Fruit fly (Drosophila melanogaster) whole organism, embryonic: ENCODE results near the gene CG6927.

Experiments used
- Adf1 ChIP-seq: fragments of 200-800 bp; sonication (Bioruptor generic); IDR thresholded peaks from 2 replicates; pipeline ENCODE4 v1.3.6; 2022; ENCODE audit warnings: missing biosample characterization, missing genetic modification characterization
- Awh ChIP-seq: fragments of 200-800 bp; sonication (Bioruptor generic); IDR thresholded peaks from 2 replicates; pipeline ENCODE4, ENCODE4 v1.3.6; 2022; ENCODE audit warnings: missing biosample characterization, missing genetic modification characterization
- Blimp-1 ChIP-seq: fragments of 200-800 bp; sonication (Bioruptor generic); optimal IDR thresholded peaks from 3 replicates; lab custom pipeline; 2018; ENCODE audit warnings: missing biosample characterization, missing genetic modification characterization, mild to moderate bottlenecking, moderate library complexity, missing genetic modification reagents
- Bteb2 ChIP-seq: fragments of 200-800 bp; sonication (Bioruptor generic); optimal IDR thresholded peaks from 2 replicates; lab custom pipeline; 2016; ENCODE audit warnings: missing biosample characterization, missing genetic modification characterization
- CG11696 ChIP-seq: fragments of 200-800 bp; sonication (Bioruptor generic); IDR thresholded peaks from 2 replicates; pipeline ENCODE4 v1.3.6; 2022; ENCODE audit warnings: missing biosample characterization, missing genetic modification characterization
- CG12299 ChIP-seq: fragments of 200-800 bp; sonication (Bioruptor generic); optimal IDR thresholded peaks from 2 replicates; lab custom pipeline; 2018; ENCODE audit warnings: missing biosample characterization, mild to moderate bottlenecking, missing genetic modification characterization
- CG13287 ChIP-seq: fragments of 200-800 bp; sonication (Bioruptor generic); IDR thresholded peaks from 2 replicates; pipeline ENCODE4 v1.3.6; 2022; ENCODE audit warnings: missing biosample characterization, missing genetic modification characterization; ENCODE audit not compliant: partially characterized antibody
- CG13424 ChIP-seq: fragments of 200-800 bp; sonication (Bioruptor generic); optimal IDR thresholded peaks from 2 replicates; lab custom pipeline; 2019; ENCODE audit warnings: missing biosample characterization, mild to moderate bottlenecking, missing genetic modification characterization, moderate library complexity
- CG14710 ChIP-seq: fragments of 200-800 bp; sonication (Bioruptor generic); optimal IDR thresholded peaks from 3 replicates; lab custom pipeline; 2019; ENCODE audit warnings: missing biosample characterization, mild to moderate bottlenecking, missing genetic modification characterization, moderate library complexity
- CG14860 ChIP-seq: fragments of 200-800 bp; sonication (Bioruptor generic); IDR thresholded peaks from 3 replicates; pipeline ENCODE4 v1.3.6; 2022; ENCODE audit warnings: missing biosample characterization, missing genetic modification characterization; ENCODE audit not compliant: partially characterized antibody
- CG15269 ChIP-seq: fragments of 200-800 bp; sonication (Bioruptor generic); optimal IDR thresholded peaks from 2 replicates; lab custom pipeline; 2018; ENCODE audit warnings: missing biosample characterization, mild to moderate bottlenecking, missing genetic modification characterization, moderate library complexity
- CG15601 ChIP-seq: fragments of 200-800 bp; sonication (Bioruptor generic); optimal IDR thresholded peaks from 3 replicates; lab custom pipeline; 2019; ENCODE audit warnings: missing biosample characterization, mild to moderate bottlenecking, missing genetic modification characterization, moderate library complexity
- CG1647 ChIP-seq: fragments of 200-800 bp; sonication (Bioruptor generic); optimal IDR thresholded peaks from 3 replicates; lab custom pipeline; 2016; ENCODE audit warnings: missing biosample characterization, missing genetic modification characterization
- CG18599 ChIP-seq: fragments of 200-800 bp; sonication (Bioruptor generic); optimal IDR thresholded peaks from 3 replicates; lab custom pipeline; 2017; ENCODE audit warnings: missing biosample characterization, missing genetic modification characterization, mild to moderate bottlenecking, moderate library complexity, missing genetic modification reagents
- CG2889 ChIP-seq: fragments of 200-800 bp; sonication (Bioruptor generic); IDR thresholded peaks from 3 replicates; pipeline ENCODE4 v1.3.6; 2022; ENCODE audit warnings: missing biosample characterization, missing genetic modification characterization
- CG30431 ChIP-seq: fragments of 200-800 bp; sonication (Bioruptor generic); optimal IDR thresholded peaks from 2 replicates; lab custom pipeline; 2017; ENCODE audit warnings: missing biosample characterization, missing genetic modification characterization
- CG7357 ChIP-seq: fragments of 200-800 bp; sonication (Bioruptor generic); IDR thresholded peaks from 3 replicates; pipeline ENCODE4 v1.3.6; 2022; ENCODE audit warnings: missing biosample characterization, missing genetic modification characterization
- Doc3 ChIP-seq: fragments of 200-800 bp; sonication (Bioruptor generic); IDR thresholded peaks from 3 replicates; pipeline ENCODE4 v1.3.6; 2022; ENCODE audit warnings: missing biosample characterization, missing genetic modification characterization; ENCODE audit not compliant: partially characterized antibody
- Dref ChIP-seq: fragments of 200-800 bp; sonication (Bioruptor generic); IDR thresholded peaks from 2 replicates; pipeline ENCODE4 v1.3.6; 2022; ENCODE audit warnings: missing biosample characterization, missing genetic modification characterization
- GATAe ChIP-seq: fragments of 200-800 bp; sonication (Bioruptor generic); conservative IDR thresholded peaks from 2 replicates; pipeline ENCODE4 v1.3.6; 2022; ENCODE audit warnings: missing biosample characterization, missing genetic modification characterization
- HHEX ChIP-seq: fragments of 200-800 bp; sonication (Bioruptor generic); optimal IDR thresholded peaks from 3 replicates; lab custom pipeline; 2017; ENCODE audit warnings: missing biosample characterization, mild to moderate bottlenecking, missing genetic modification characterization, missing genetic modification reagents
- HLHmδ ChIP-seq: fragments of 200-800 bp; sonication (Bioruptor generic); optimal IDR thresholded peaks from 2 replicates; lab custom pipeline; 2018; ENCODE audit warnings: missing biosample characterization, mild to moderate bottlenecking, missing genetic modification characterization, moderate library complexity
- Hmx ChIP-seq: fragments of 200-800 bp; sonication (Bioruptor generic); optimal IDR thresholded peaks from 2 replicates; lab custom pipeline; 2016; ENCODE audit warnings: missing biosample characterization, missing genetic modification characterization
- Hr3 ChIP-seq: fragments of 200-800 bp; sonication (Bioruptor generic); optimal IDR thresholded peaks from 3 replicates; lab custom pipeline; 2016; ENCODE audit warnings: missing biosample characterization, missing genetic modification characterization
- Hsf ChIP-seq: fragments of 200-800 bp; sonication (Bioruptor generic); optimal IDR thresholded peaks from 3 replicates; lab custom pipeline; 2016; ENCODE audit warnings: missing biosample characterization, missing genetic modification characterization
- Kr ChIP-seq: fragments of 200-800 bp; sonication (Bioruptor generic); optimal IDR thresholded peaks from 2 replicates; lab custom pipeline; 2017; ENCODE audit warnings: missing biosample characterization, mild to moderate bottlenecking, missing genetic modification characterization
- Lhr ChIP-seq: fragments of 200-800 bp; sonication (Bioruptor generic); optimal IDR thresholded peaks from 3 replicates; lab custom pipeline; 2017; ENCODE audit warnings: mild to moderate bottlenecking, missing biosample characterization, missing genetic modification reagents, missing genetic modification characterization
- Mrtf ChIP-seq: fragments of 200-800 bp; sonication (Bioruptor generic); IDR thresholded peaks from 3 replicates; pipeline ENCODE4 v1.3.6; 2022; ENCODE audit warnings: missing biosample characterization, missing genetic modification characterization
- NK7.1 ChIP-seq: fragments of 200-800 bp; sonication (Bioruptor generic); optimal IDR thresholded peaks from 3 replicates; lab custom pipeline; 2016; ENCODE audit warnings: missing biosample characterization, missing genetic modification characterization
- Sry-β ChIP-seq: fragments of 200-800 bp; sonication (Bioruptor generic); optimal IDR thresholded peaks from 2 replicates; lab custom pipeline; 2018; ENCODE audit warnings: missing biosample characterization, mild to moderate bottlenecking, missing genetic modification characterization, moderate library complexity
- Stat92E ChIP-seq, 3 experiments: fragments of >200 bp in 2 of 3; fragments of 200-800 bp in 1 of 3; sonication (Bioruptor generic) in 1 of 3; optimal IDR thresholded peaks; 2 replicates each; lab custom pipeline; 2017 to 2019; ENCODE audit warnings: missing biosample characterization in 3 of 3, missing genetic modification characterization in 3 of 3, mild to moderate bottlenecking in 1 of 3, moderate library complexity in 1 of 3
- Xbp1 ChIP-seq: fragments of 200-800 bp; sonication (Bioruptor generic); optimal IDR thresholded peaks from 3 replicates; lab custom pipeline; 2016; ENCODE audit warnings: missing biosample characterization, mild to moderate bottlenecking, missing genetic modification characterization
- ab ChIP-seq: fragments of 200-800 bp; sonication (Bioruptor generic); optimal IDR thresholded peaks from 2 replicates; lab custom pipeline; 2016; ENCODE audit warnings: missing biosample characterization, missing genetic modification characterization
- ac ChIP-seq: fragments of 200-800 bp; sonication (Bioruptor generic); optimal IDR thresholded peaks from 3 replicates; lab custom pipeline; 2017; ENCODE audit warnings: missing biosample characterization, mild to moderate bottlenecking, missing genetic modification characterization
- br ChIP-seq: fragments of >200 bp; optimal IDR thresholded peaks from 2 replicates; lab custom pipeline; 2017
- dmrt11E ChIP-seq: fragments of 200-800 bp; sonication (Bioruptor generic); optimal IDR thresholded peaks from 3 replicates; lab custom pipeline; 2018; ENCODE audit warnings: missing biosample characterization, mild to moderate bottlenecking, missing genetic modification characterization, moderate library complexity
- dpn ChIP-seq, 2 experiments: fragments of 200-800 bp; sonication (Bioruptor generic); optimal IDR thresholded peaks; 3 replicates each; lab custom pipeline; 2016; ENCODE audit warnings: missing biosample characterization in 2 of 2, missing genetic modification characterization in 2 of 2
- fd3F ChIP-seq: fragments of 200-800 bp; sonication (Bioruptor generic); optimal IDR thresholded peaks from 2 replicates; lab custom pipeline; 2018; ENCODE audit warnings: missing biosample characterization, mild to moderate bottlenecking, missing genetic modification characterization, moderate library complexity
- gcm ChIP-seq: fragments of 200-800 bp; sonication (Bioruptor generic); optimal IDR thresholded peaks from 2 replicates; lab custom pipeline; 2019; ENCODE audit warnings: missing biosample characterization, mild to moderate bottlenecking, missing genetic modification characterization, moderate library complexity
- gsb ChIP-seq: fragments of 200-800 bp; sonication (Bioruptor generic); IDR thresholded peaks from 2 replicates; pipeline ENCODE4 v1.3.6; 2022; ENCODE audit warnings: missing biosample characterization, missing genetic modification characterization
- inv ChIP-seq: fragments of 200-800 bp; sonication (Bioruptor generic); IDR thresholded peaks from 2 replicates; pipeline ENCODE4 v1.3.6; 2022; ENCODE audit warnings: missing biosample characterization, missing genetic modification characterization; ENCODE audit not compliant: partially characterized antibody
- jumu ChIP-seq: fragments of 200-800 bp; sonication (Bioruptor generic); optimal IDR thresholded peaks from 3 replicates; lab custom pipeline; 2016; ENCODE audit warnings: missing biosample characterization, missing genetic modification characterization
- knrl ChIP-seq: fragments of 200-800 bp; sonication (Bioruptor generic); IDR thresholded peaks from 3 replicates; pipeline ENCODE4 v1.3.6; 2022; ENCODE audit warnings: missing biosample characterization, missing genetic modification characterization; ENCODE audit not compliant: partially characterized antibody
- nerfin-1 ChIP-seq: fragments of 200-800 bp; sonication (Bioruptor generic); optimal IDR thresholded peaks from 3 replicates; lab custom pipeline; 2019; ENCODE audit warnings: missing biosample characterization, mild to moderate bottlenecking, missing genetic modification characterization, moderate library complexity
- nmo ChIP-seq: fragments of 200-800 bp; sonication (Bioruptor generic); optimal IDR thresholded peaks from 2 replicates; lab custom pipeline; 2018; ENCODE audit warnings: missing biosample characterization, mild to moderate bottlenecking, missing genetic modification characterization, moderate library complexity
- pnt ChIP-seq: fragments of 200-800 bp; sonication (Bioruptor generic); optimal IDR thresholded peaks from 3 replicates; lab custom pipeline; 2016; ENCODE audit warnings: missing biosample characterization, missing genetic modification characterization
- slbo ChIP-seq: fragments of 200-800 bp; sonication (Bioruptor generic); IDR thresholded peaks from 2 replicates; pipeline ENCODE4 v1.3.6; 2022; ENCODE audit warnings: missing biosample characterization, missing genetic modification characterization
- tup ChIP-seq: fragments of 200-800 bp; sonication (Bioruptor generic); optimal IDR thresholded peaks from 2 replicates; lab custom pipeline; 2016; ENCODE audit warnings: missing biosample characterization, mild to moderate bottlenecking, missing genetic modification characterization, moderate library complexity
- vfl ChIP-seq: fragments of 200-800 bp; sonication (Bioruptor generic); optimal IDR thresholded peaks from 2 replicates; lab custom pipeline; 2016; ENCODE audit warnings: missing biosample characterization, missing genetic modification characterization

CG6927 gene

dm6 chrX:4918228-4919022, 11.7 kb downstream of the CG6927 start, which contains the start of the genes CG4041 and Hgsnat (continued):
- TF ChIP-seq CG15269 (tag; lab: Kevin White, UChicago) (no peak), Hsf (GFP tag; lab: Kevin White, UChicago) (peak; percentile 6), CG12299 (tag; lab: Kevin White, UChicago) (no peak), tup (GFP tag; lab: Kevin White, UChicago) (no peak), ac (GFP tag; lab: Kevin White, UChicago) (no peak), Sry-β (GFP tag; lab: Kevin White, UChicago) (no peak), Hmx (no peak), CG1647 (no peak), CG2889 (GFP tag; lab: Robert Waterston, UW) (no peak), CG13287 (no peak), knrl (no peak), Xbp1 (peak; percentile 15), ab (GFP tag; lab: Kevin White, UChicago) (no peak), Adf1 (no peak), dmrt11E (no peak), CG18599 (GFP tag; lab: Kevin White, UChicago) (peak; percentile 26), jumu (GFP tag; lab: Kevin White, UChicago) (no peak), Mrtf (GFP tag; lab: Robert Waterston, UW) (no peak), CG14710 (tag; lab: Kevin White, UChicago) (peak; percentile 33), gcm (GFP tag; lab: Kevin White, UChicago) (no peak), nmo (GFP tag; lab: Kevin White, UChicago) (peak; percentile 4), CG7357 (GFP tag; lab: Robert Waterston, UW) (no peak), Awh (GFP tag; lab: Robert Waterston, UW) (no peak), Dref (GFP tag; lab: Robert Waterston, UW) (peak; percentile 62), CG14860 (GFP tag; lab: Robert Waterston, UW) (no peak), Stat92E (GFP tag; optimal IDR thresholded peaks at IDR 0.05; lab: Kevin White, UChicago) (no peak), inv (GFP tag; lab: Robert Waterston, UW) (no peak), Doc3 (GFP tag; lab: Robert Waterston, UW) (no peak), pnt (GFP tag; lab: Kevin White, UChicago) (no peak), Lhr (GFP tag; lab: Kevin White, UChicago) (no peak), br (lab: Kevin White, UChicago) (no peak), vfl (GFP tag; lab: Kevin White, UChicago) (no peak), CG11696 (GFP tag; lab: Robert Waterston, UW) (no peak), GATAe (GFP tag; lab: Robert Waterston, UW) (no peak), Bteb2 (GFP tag; lab: Kevin White, UChicago) (no peak), nerfin-1 (tag; lab: Kevin White, UChicago) (no peak), slbo (GFP tag; lab: Robert Waterston, UW) (peak; percentile 31; the same call in 1 of the 2 replicates), HHEX (GFP tag; lab: Kevin White, UChicago) (no peak), NK7.1 (GFP tag; lab: Kevin White, UChicago) (no peak), fd3F (GFP tag; lab: Kevin White, UChicago) (no peak), Blimp-1 (no peak), CG13424 (no peak), Hr3 (GFP tag; lab: Kevin White, UChicago) (peak; percentile 4), gsb (GFP tag; lab: Robert Waterston, UW) (no peak), CG30431 (GFP tag; lab: Kevin White, UChicago) (no peak), dpn (GFP tag; optimal IDR thresholded peaks at IDR 0.05; lab: Kevin White, UChicago) (peak in 1 of 2 experiments; percentile 17), CG15601 (tag; lab: Kevin White, UChicago) (no peak), HLHmδ (GFP tag; lab: Kevin White, UChicago) (no peak), Kr (GFP tag; lab: Kevin White, UChicago) (no peak)
